Worm (Caenorhabditis elegans) whole organism, L4 larva: Measurements from ENCODE around the gene ZK632.10.

Source experiments
- D1046.2 ChIP-seq: fragments of 200-800 bp; sonication (Bioruptor generic); IDR thresholded peaks from 2 replicates; pipeline ENCODE4 v1.3.6; 2022; ENCODE audit warnings: missing genetic modification characterization, missing compliant biosample characterization
- F26F4.8 ChIP-seq: fragments of 200-800 bp; sonication (Bioruptor generic); conservative IDR thresholded peaks from 2 replicates; pipeline ENCODE4 v1.3.6; 2022; ENCODE audit warnings: missing genetic modification characterization, missing compliant biosample characterization
- F44E2.7 ChIP-seq: fragments of 200-800 bp; sonication (Bioruptor generic); IDR thresholded peaks from 2 replicates; pipeline ENCODE4 v2.1.2; 2022; ENCODE audit warnings: missing genetic modification characterization, missing compliant biosample characterization
- T20F7.1 ChIP-seq: fragments of 200-800 bp; sonication (Bioruptor generic); optimal IDR thresholded peaks from 2 replicates; lab custom pipeline; 2018; ENCODE audit warnings: mild to moderate bottlenecking, missing genetic modification characterization, missing compliant biosample characterization
- T26A8.4 ChIP-seq: fragments of 200-800 bp; sonication (Bioruptor generic); IDR thresholded peaks from 2 replicates; pipeline ENCODE4 v1.3.6; 2022; ENCODE audit warnings: missing genetic modification characterization, missing compliant biosample characterization
- Y105C5A.15 ChIP-seq: fragments of 200-800 bp; sonication (Bioruptor generic); IDR thresholded peaks from 2 replicates; pipeline ENCODE4 v1.3.6; 2022; ENCODE audit warnings: missing genetic modification characterization, missing compliant biosample characterization
- ZK546.5 ChIP-seq, 2 experiments: sonication (generic microtip); optimal IDR thresholded peaks; 2 replicates each; lab custom pipeline; 2017; ENCODE audit warnings: missing biosample characterization in 2 of 2, missing genetic modification characterization in 2 of 2
- aha-1 ChIP-seq: fragments of 150-350 bp; peaks from one replicate; lab custom pipeline; 2014; ENCODE audit warnings: missing biosample characterization, missing genetic modification characterization
- ama-1 ChIP-seq: fragments of 150-350 bp; optimal IDR thresholded peaks from 2 replicates; lab custom pipeline; 2014; ENCODE audit warnings: inconsistent platforms, mixed read lengths
- arid-1 ChIP-seq: fragments of 200-800 bp; sonication (Bioruptor generic); conservative IDR thresholded peaks from 2 replicates; pipeline ENCODE4 v1.3.6; 2022; ENCODE audit warnings: missing genetic modification reagents, missing genetic modification characterization, missing compliant biosample characterization
- attf-4 ChIP-seq: sonication (generic microtip); optimal IDR thresholded peaks from 3 replicates; lab custom pipeline; 2017; ENCODE audit warnings: missing biosample characterization, missing genetic modification characterization
- ceh-32 ChIP-seq: sonication (generic microtip); optimal IDR thresholded peaks from 2 replicates; lab custom pipeline; 2016; ENCODE audit warnings: mild to moderate bottlenecking, missing genetic modification characterization, missing compliant biosample characterization; ENCODE audit not compliant: poor library complexity
- ceh-44 ChIP-seq: fragments of 200-800 bp; sonication (Bioruptor generic); IDR thresholded peaks from 2 replicates; pipeline ENCODE4 v1.3.6; 2022; ENCODE audit warnings: missing genetic modification reagents, missing genetic modification characterization, missing compliant biosample characterization
- cey-2 ChIP-seq: sonication (generic microtip); optimal IDR thresholded peaks from 3 replicates; lab custom pipeline; 2017; ENCODE audit warnings: missing genetic modification characterization, mild to moderate bottlenecking, missing compliant biosample characterization, antibody characterized with exemption, borderline replicate concordance; ENCODE audit not compliant: insufficient read depth
- daf-19 ChIP-seq: fragments of 200-800 bp; sonication (Bioruptor generic); conservative IDR thresholded peaks from 2 replicates; pipeline ENCODE4 v1.3.6; 2022; ENCODE audit warnings: missing genetic modification characterization, missing compliant biosample characterization
- daf-8 ChIP-seq: fragments of 200-800 bp; sonication (Bioruptor generic); IDR thresholded peaks from 2 replicates; pipeline ENCODE4 v1.3.6; 2022; ENCODE audit warnings: missing genetic modification characterization, missing compliant biosample characterization
- dmd-9 ChIP-seq: fragments of 200-800 bp; sonication (Bioruptor generic); IDR thresholded peaks from 2 replicates; pipeline ENCODE4 v1.3.6; 2022; ENCODE audit warnings: missing genetic modification reagents, missing genetic modification characterization, missing compliant biosample characterization
- dpl-1 ChIP-seq: fragments of 150-350 bp; optimal IDR thresholded peaks from 2 replicates; lab custom pipeline; 2014; ENCODE audit warnings: missing biosample characterization, missing genetic modification reagents, missing genetic modification characterization
- duxl-1 ChIP-seq: sonication (generic microtip); optimal IDR thresholded peaks from 2 replicates; lab custom pipeline; 2016; ENCODE audit warnings: mild to moderate bottlenecking, missing genetic modification characterization, moderate library complexity, missing compliant biosample characterization; ENCODE audit not compliant: poor library complexity
- egl-27 ChIP-seq: sonication (generic microtip); optimal IDR thresholded peaks from 3 replicates; lab custom pipeline; 2017; ENCODE audit warnings: missing biosample characterization, missing genetic modification reagents, missing genetic modification characterization
- fkh-10 ChIP-seq: fragments of 150-350 bp; optimal IDR thresholded peaks from 2 replicates; lab custom pipeline; 2014; ENCODE audit warnings: missing biosample characterization, missing genetic modification reagents, missing genetic modification characterization
- fos-1 ChIP-seq: fragments of 150-350 bp; optimal IDR thresholded peaks from 2 replicates; lab custom pipeline; 2014; ENCODE audit warnings: missing biosample characterization, missing genetic modification characterization
- gei-8 ChIP-seq: fragments of 200-800 bp; sonication (Bioruptor generic); optimal IDR thresholded peaks from 2 replicates; lab custom pipeline; 2018; ENCODE audit warnings: mild to moderate bottlenecking, missing genetic modification characterization, missing compliant biosample characterization
- hlh-30 ChIP-seq: sonication (generic microtip); optimal IDR thresholded peaks from 2 replicates; lab custom pipeline; 2017; ENCODE audit warnings: antibody characterized with exemption, mild to moderate bottlenecking, missing genetic modification characterization, missing compliant biosample characterization; ENCODE audit not compliant: insufficient read depth
- hmg-1.1 ChIP-seq: fragments of 200-800 bp; sonication (Bioruptor generic); IDR thresholded peaks from 2 replicates; pipeline ENCODE4 v1.3.6; 2022; ENCODE audit warnings: missing genetic modification reagents, missing genetic modification characterization, missing compliant biosample characterization
- jun-1 ChIP-seq: fragments of 150-350 bp; optimal IDR thresholded peaks from 2 replicates; lab custom pipeline; 2014; ENCODE audit warnings: missing biosample characterization, missing genetic modification reagents, missing genetic modification characterization
- lim-7 ChIP-seq: fragments of 200-800 bp; sonication (Bioruptor generic); IDR thresholded peaks from 2 replicates; pipeline ENCODE4 v1.3.6; 2022; ENCODE audit warnings: missing genetic modification characterization, missing compliant biosample characterization
- lin-38 ChIP-seq: fragments of 200-800 bp; sonication (Bioruptor generic); IDR thresholded peaks from 2 replicates; pipeline ENCODE4 v1.3.6; 2022; ENCODE audit warnings: missing genetic modification reagents, missing genetic modification characterization, missing compliant biosample characterization
- lir-3 ChIP-seq: sonication (generic microtip); optimal IDR thresholded peaks from 2 replicates; lab custom pipeline; 2016; ENCODE audit warnings: mild to moderate bottlenecking, missing genetic modification characterization, missing compliant biosample characterization
- lsy-2 ChIP-seq, 2 experiments: fragments of 150-350 bp in 1 of 2; sonication (generic microtip) in 1 of 2; optimal IDR thresholded peaks; 2 replicates each; lab custom pipeline; 2014 to 2017; ENCODE audit warnings: missing biosample characterization in 2 of 2, missing genetic modification characterization in 2 of 2
- madf-9 ChIP-seq: fragments of 200-800 bp; sonication (Bioruptor generic); conservative IDR thresholded peaks from 2 replicates; pipeline ENCODE4 v1.3.6; 2022; ENCODE audit warnings: missing genetic modification reagents, missing genetic modification characterization, missing compliant biosample characterization
- mdl-1 ChIP-seq, 2 experiments: fragments of 150-350 bp in 1 of 2; sonication (generic microtip) in 1 of 2; optimal IDR thresholded peaks; 2 replicates each; lab custom pipeline; 2014 to 2017; ENCODE audit warnings: missing biosample characterization in 2 of 2, missing genetic modification characterization in 2 of 2
- mes-2 ChIP-seq: sonication (generic microtip); optimal IDR thresholded peaks from 2 replicates; lab custom pipeline; 2016; ENCODE audit warnings: missing genotype, mild to moderate bottlenecking, missing genetic modification characterization, missing compliant biosample characterization; ENCODE audit not compliant: poor library complexity, severe bottlenecking
- mxl-3 ChIP-seq: fragments of 200-800 bp; sonication (Bioruptor generic); optimal IDR thresholded peaks from 2 replicates; lab custom pipeline; 2018; ENCODE audit warnings: mild to moderate bottlenecking, missing genetic modification characterization, missing compliant biosample characterization
- nhr-10 ChIP-seq: fragments of 150-350 bp; optimal IDR thresholded peaks from 2 replicates; lab custom pipeline; 2014; ENCODE audit warnings: missing biosample characterization, missing genetic modification characterization
- nhr-102 ChIP-seq: sonication (generic microtip); optimal IDR thresholded peaks from 2 replicates; lab custom pipeline; 2016; ENCODE audit warnings: mild to moderate bottlenecking, missing genetic modification characterization, moderate library complexity, missing compliant biosample characterization
- nhr-11 ChIP-seq: fragments of 150-350 bp; optimal IDR thresholded peaks from 2 replicates; lab custom pipeline; 2014; ENCODE audit warnings: missing biosample characterization, missing genetic modification characterization
- nhr-111 ChIP-seq: fragments of 200-800 bp; sonication (Bioruptor generic); optimal IDR thresholded peaks from 2 replicates; lab custom pipeline; 2018; ENCODE audit warnings: mild to moderate bottlenecking, missing genetic modification characterization, missing compliant biosample characterization
- nhr-237 ChIP-seq: sonication (generic microtip); optimal IDR thresholded peaks from 2 replicates; lab custom pipeline; 2017; ENCODE audit warnings: missing biosample characterization, missing genetic modification characterization
- nhr-76 ChIP-seq: fragments of 150-350 bp; optimal IDR thresholded peaks from 2 replicates; lab custom pipeline; 2014; ENCODE audit warnings: missing biosample characterization, missing genetic modification characterization
- pha-4 ChIP-seq, 2 experiments: fragments of 150-350 bp in 1 of 2; fragments of 200-800 bp in 1 of 2; sonication (Bioruptor generic) in 1 of 2; IDR thresholded peaks in 1 of 2; optimal IDR thresholded peaks in 1 of 2; 2 replicates each; pipeline versions ENCODE4 v1.3.6 to Lab custom; 2014 to 2022; ENCODE audit warnings: missing genetic modification characterization in 2 of 2, missing genetic modification reagents in 2 of 2, missing biosample characterization in 1 of 2, missing compliant biosample characterization in 1 of 2
- pqm-1 ChIP-seq: sonication (generic microtip); optimal IDR thresholded peaks from 2 replicates; lab custom pipeline; 2017; ENCODE audit warnings: missing biosample characterization, missing genetic modification characterization
- rbr-2 ChIP-seq: sonication (generic microtip); optimal IDR thresholded peaks from 2 replicates; lab custom pipeline; 2016; ENCODE audit warnings: missing genotype, missing genetic modification characterization, missing compliant biosample characterization
- set-16 ChIP-seq: fragments of 200-800 bp; sonication (Bioruptor generic); IDR thresholded peaks from 2 replicates; pipeline ENCODE4 v1.3.6; 2022; ENCODE audit warnings: missing genetic modification reagents, missing genetic modification characterization, missing compliant biosample characterization
- snpc-1.2 ChIP-seq: fragments of 200-800 bp; sonication (Bioruptor generic); IDR thresholded peaks from 2 replicates; pipeline ENCODE4 v1.3.6; 2022; ENCODE audit warnings: missing genetic modification reagents, missing genetic modification characterization, missing compliant biosample characterization
- spr-3 ChIP-seq: fragments of 200-800 bp; sonication (Bioruptor generic); optimal IDR thresholded peaks from 2 replicates; lab custom pipeline; 2018; ENCODE audit warnings: mild to moderate bottlenecking, missing genetic modification characterization, missing compliant biosample characterization
- unc-130 ChIP-seq: sonication (generic microtip); optimal IDR thresholded peaks from 2 replicates; lab custom pipeline; 2016; ENCODE audit warnings: missing genetic modification reagents, missing genetic modification characterization, missing compliant biosample characterization
- unc-39 ChIP-seq: sonication (generic microtip); optimal IDR thresholded peaks from 2 replicates; lab custom pipeline; 2017; ENCODE audit warnings: missing biosample characterization, missing genetic modification characterization
- zfp-2 ChIP-seq: sonication (generic microtip); optimal IDR thresholded peaks from 2 replicates; lab custom pipeline; 2016; ENCODE audit warnings: mild to moderate bottlenecking, missing genetic modification characterization, missing compliant biosample characterization
- zfp-3 ChIP-seq: fragments of 200-800 bp; sonication (Bioruptor generic); conservative IDR thresholded peaks from 2 replicates; pipeline ENCODE4 v1.3.6; 2022; ENCODE audit warnings: missing genetic modification reagents, missing genetic modification characterization, missing compliant biosample characterization
- zip-2 ChIP-seq: fragments of 150-350 bp; optimal IDR thresholded peaks from 2 replicates; lab custom pipeline; 2014; ENCODE audit warnings: missing biosample characterization, missing genetic modification characterization

ZK632.10 gene

ce11 chrIII:9782011-9782436 is 45.5 kb downstream of the ZK632.10 start, which contains the start of gene vha-2 (continued):
- no peak for TF ChIP-seq F44E2.7
- TF ChIP-seq ZK546.5 (tag; optimal IDR thresholded peaks at IDR 0.05; lab: Kevin White, UChicago): no peak
- no peak for TF ChIP-seq daf-19 (GFP tag; lab: Robert Waterston, UW)
- TF ChIP-seq attf-4 (tag; lab: Kevin White, UChicago): no peak
- peak; percentile 38 for TF ChIP-seq pha-4 (GFP tag; IDR thresholded peaks at IDR 0.05; lab: Robert Waterston, UW)
- TF ChIP-seq pha-4 (tag; optimal IDR thresholded peaks at IDR 0.05; lab: Kevin White, UChicago): no peak
- TF ChIP-seq T26A8.4 (GFP tag; lab: Robert Waterston, UW): no peak; the same call in 1 of the 2 replicates
- no peak for TF ChIP-seq egl-27 (tag; lab: Kevin White, UChicago)
- no peak for TF ChIP-seq ceh-32 (tag; lab: Kevin White, UChicago)
- no peak for TF ChIP-seq jun-1 (tag; lab: Kevin White, UChicago)
- TF ChIP-seq ceh-44 (GFP tag; lab: Robert Waterston, UW): no peak
- TF ChIP-seq lim-7 (GFP tag; lab: Robert Waterston, UW): no peak
- no peak for TF ChIP-seq duxl-1 (tag; lab: Kevin White, UChicago)
- no peak for TF ChIP-seq aha-1
- no peak for TF ChIP-seq gei-8 (GFP tag; lab: Kevin White, UChicago)
- TF ChIP-seq nhr-102 (tag; lab: Kevin White, UChicago): peak; percentile 12
- TF ChIP-seq nhr-111 (GFP tag; lab: Kevin White, UChicago): peak; percentile 42
- no peak for TF ChIP-seq unc-39 (tag; lab: Kevin White, UChicago)
- TF ChIP-seq F26F4.8 (GFP tag; lab: Robert Waterston, UW): no peak
- TF ChIP-seq fos-1 (tag; lab: Kevin White, UChicago): no peak
- no peak for TF ChIP-seq lsy-2 (tag; optimal IDR thresholded peaks at IDR 0.05; lab: Kevin White, UChicago)
- no peak for TF ChIP-seq rbr-2 (tag; lab: Kevin White, UChicago)
- peak; percentile 77 for TF ChIP-seq lin-38
- TF ChIP-seq unc-130 (GFP tag; lab: Kevin White, UChicago): no peak
- TF ChIP-seq hmg-1.1 (GFP tag; lab: Robert Waterston, UW): no peak
- TF ChIP-seq daf-8 (GFP tag; lab: Robert Waterston, UW): 0 out of 2 replicates have a peak, but pooled peaks have one; percentile 10
- TF ChIP-seq ama-1: peak; percentile 90
- no peak for TF ChIP-seq fkh-10 (GFP tag; lab: Kevin White, UChicago)
- no peak for TF ChIP-seq dmd-9
- peak; percentile 23; the same call in 1 of the 2 replicates for TF ChIP-seq set-16 (GFP tag; lab: Robert Waterston, UW)
- TF ChIP-seq nhr-76 (tag; lab: Kevin White, UChicago): no peak
- TF ChIP-seq T20F7.1 (GFP tag; lab: Kevin White, UChicago): peak; percentile 61
- TF ChIP-seq zfp-2 (tag; lab: Kevin White, UChicago): no peak
- TF ChIP-seq lir-3: no peak
- TF ChIP-seq cey-2 (tag; lab: Kevin White, UChicago): no peak
- no peak for TF ChIP-seq mxl-3
- no peak for TF ChIP-seq snpc-1.2
- TF ChIP-seq nhr-10 (tag; lab: Kevin White, UChicago): no peak
- TF ChIP-seq mdl-1 (tag; optimal IDR thresholded peaks at IDR 0.05; lab: Kevin White, UChicago): no peak
- TF ChIP-seq nhr-11 (tag; lab: Kevin White, UChicago): no peak
- no peak for TF ChIP-seq nhr-237 (tag; lab: Kevin White, UChicago)
- no peak for TF ChIP-seq hlh-30
- TF ChIP-seq zip-2: no peak
- TF ChIP-seq madf-9: peak; percentile 49; the same call in 1 of the 2 replicates
- TF ChIP-seq mes-2 (tag; lab: Kevin White, UChicago): peak; percentile 32
- no peak for TF ChIP-seq Y105C5A.15 (GFP tag; lab: Robert Waterston, UW)
- TF ChIP-seq D1046.2 (GFP tag; lab: Robert Waterston, UW): no peak
- no peak for TF ChIP-seq dpl-1 (GFP tag; lab: Kevin White, UChicago)
- TF ChIP-seq arid-1 (GFP tag; lab: Robert Waterston, UW): peak; percentile 49
- TF ChIP-seq zfp-3 (GFP tag; lab: Robert Waterston, UW): no peak; the same call in 1 of the 2 replicates
- TF ChIP-seq pqm-1 (tag; lab: Kevin White, UChicago): no peak
- no peak for TF ChIP-seq spr-3 (GFP tag; lab: Kevin White, UChicago)
